Fruit fly (Drosophila melanogaster): ENCODE results near the gene S-Lap2.

- no peak for TF ChIP-seq CG8478 (optimal IDR thresholded peaks at IDR 0.05)
- TF ChIP-seq pan (optimal IDR thresholded peaks at IDR 0.05), result no peak
- TF ChIP-seq psq (optimal IDR thresholded peaks at IDR 0.05), result no peak
- TF ChIP-seq Dll (optimal IDR thresholded peaks at IDR 0.05), result no peak
- no peak for TF ChIP-seq usp (GFP tag; optimal IDR thresholded peaks at IDR 0.05)
Measured at dm6 chr3L:8659601-8660000, 39.9 kb downstream of the S-Lap2 start.

Data from whole organism.